Fruit fly (Drosophila melanogaster): ENCODE results near the gene FucTD.
A peak's percentile ranks its signal among the peaks of the same experiment; 100 is the strongest.

Gene FucTD

dm6 chr3L:1442309-1442708 is 26.3 kb downstream of the FucTD start:
- TF ChIP-seq CG6163 (GFP tag; IDR thresholded peaks at IDR 0.05), result peak; percentile 41; the same call in 1 of the 3 replicates
- peak; percentile 22 for TF ChIP-seq lz (GFP tag; optimal IDR thresholded peaks at IDR 0.05)
- TF ChIP-seq Ets21C (GFP tag; optimal IDR thresholded peaks at IDR 0.05), result no peak
- no peak for TF ChIP-seq Eip93F (GFP tag; optimal IDR thresholded peaks at IDR 0.05)
- peak; percentile 20 for TF ChIP-seq pdm3 (GFP tag; optimal IDR thresholded peaks at IDR 0.05)
- TF ChIP-seq Hr39 (GFP tag; optimal IDR thresholded peaks at IDR 0.05), result peak; percentile 38
- no peak for TF ChIP-seq Blimp-1 (GFP tag; optimal IDR thresholded peaks at IDR 0.05)
- TF ChIP-seq CG31627 (GFP tag; optimal IDR thresholded peaks at IDR 0.05), result peak; percentile 36
- peak; percentile 24 for TF ChIP-seq Met (GFP tag; optimal IDR thresholded peaks at IDR 0.05)
- peak; percentile 22 for TF ChIP-seq CG11902 (GFP tag; optimal IDR thresholded peaks at IDR 0.05)
- TF ChIP-seq acj6 (GFP tag; optimal IDR thresholded peaks at IDR 0.05), result no peak
- no peak for TF ChIP-seq CG32006 (GFP tag; optimal IDR thresholded peaks at IDR 0.05)
- peak; percentile 55 for TF ChIP-seq Eip78C (GFP tag)

dm6 chr3L:1442906-1443305 is 26.9 kb downstream of the FucTD start:
- peak; percentile 57 to 72 for TF ChIP-seq ss (GFP tag; optimal IDR thresholded peaks at IDR 0.05)
- peak; percentile 90 for TF ChIP-seq CG6792 (GFP tag; optimal IDR thresholded peaks at IDR 0.05)
- TF ChIP-seq Ets96B (tag; optimal IDR thresholded peaks at IDR 0.05), result peak; percentile 71
- TF ChIP-seq fd59A (GFP tag; optimal IDR thresholded peaks at IDR 0.05), result peak; percentile 59
- no peak for TF ChIP-seq dac (GFP tag; optimal IDR thresholded peaks at IDR 0.05)
- peak; percentile 98 for TF ChIP-seq Met (GFP tag; optimal IDR thresholded peaks at IDR 0.05)
- peak; percentile 95 for TF ChIP-seq Ets21C (GFP tag; optimal IDR thresholded peaks at IDR 0.05)
- TF ChIP-seq dsx (GFP tag; optimal IDR thresholded peaks at IDR 0.05; ENCODE audit: poor library complexity, severe bottlenecking), result peak; percentile 76
- peak; percentile 85 for TF ChIP-seq OdsH (GFP tag; optimal IDR thresholded peaks at IDR 0.05)
- peak; percentile 97 for TF ChIP-seq topi (GFP tag; optimal IDR thresholded peaks at IDR 0.05)
- peak; percentile 58 for TF ChIP-seq CG32006 (GFP tag; optimal IDR thresholded peaks at IDR 0.05)
- TF ChIP-seq CG34406 (GFP tag; optimal IDR thresholded peaks at IDR 0.05), result peak; percentile 90
- TF ChIP-seq fd85E (GFP tag; optimal IDR thresholded peaks at IDR 0.05), result peak; percentile 23
- peak; percentile 55 for TF ChIP-seq spab (GFP tag; optimal IDR thresholded peaks at IDR 0.05)
- TF ChIP-seq Eip93F (GFP tag; optimal IDR thresholded peaks at IDR 0.05), result peak; percentile 97
- peak; percentile 72 for TF ChIP-seq CG10669 (GFP tag; optimal IDR thresholded peaks at IDR 0.05)
- peak; percentile 85 for TF ChIP-seq CG11902 (GFP tag; optimal IDR thresholded peaks at IDR 0.05)
- peak; percentile 58 to 66 for TF ChIP-seq salr (GFP tag; optimal IDR thresholded peaks at IDR 0.05)
- TF ChIP-seq Sox15 (GFP tag; optimal IDR thresholded peaks at IDR 0.05), result peak; percentile 80
- no peak for TF ChIP-seq Hr38 (GFP tag; optimal IDR thresholded peaks at IDR 0.05)
- TF ChIP-seq Blimp-1 (GFP tag; optimal IDR thresholded peaks at IDR 0.05), result peak; percentile 86
- peak; percentile 82 for TF ChIP-seq CG10631 (GFP tag; optimal IDR thresholded peaks at IDR 0.05)
- peak; percentile 99 for TF ChIP-seq svp (GFP tag)
- no peak for TF ChIP-seq CG6276 (GFP tag; optimal IDR thresholded peaks at IDR 0.05)
- TF ChIP-seq esn (GFP tag; optimal IDR thresholded peaks at IDR 0.05), result peak; percentile 98
- peak; percentile 67 for TF ChIP-seq CG7368 (GFP tag; optimal IDR thresholded peaks at IDR 0.05)
- peak; percentile 97 for TF ChIP-seq Eip78C (GFP tag)
- peak; percentile 83 for TF ChIP-seq CG3032 (tag; optimal IDR thresholded peaks at IDR 0.05)
- TF ChIP-seq eg (GFP tag; IDR thresholded peaks at IDR 0.05), result peak; percentile 53; the same call in 2 of the 3 replicates
- TF ChIP-seq CG1621 (tag; optimal IDR thresholded peaks at IDR 0.05), result peak; percentile 41
- TF ChIP-seq CG6854 (GFP tag; optimal IDR thresholded peaks at IDR 0.05), result peak; percentile 93
- no peak for TF ChIP-seq CG11294 (GFP tag; IDR thresholded peaks at IDR 0.05)
- peak; percentile 96 for TF ChIP-seq Sox14 (GFP tag; optimal IDR thresholded peaks at IDR 0.05)
- TF ChIP-seq CG8632 (GFP tag; optimal IDR thresholded peaks at IDR 0.05), result peak; percentile 88
- peak; percentile 76 for TF ChIP-seq net (GFP tag; optimal IDR thresholded peaks at IDR 0.05)
- peak; percentile 63 for TF ChIP-seq CG6808 (GFP tag; optimal IDR thresholded peaks at IDR 0.05)
- TF ChIP-seq acj6 (GFP tag; optimal IDR thresholded peaks at IDR 0.05), result peak; percentile 87
- peak; percentile 81 for TF ChIP-seq achi (GFP tag; optimal IDR thresholded peaks at IDR 0.05)
- peak; percentile 69 for TF ChIP-seq Gug (GFP tag; IDR thresholded peaks at IDR 0.05)
- TF ChIP-seq CG3919 (GFP tag; optimal IDR thresholded peaks at IDR 0.05), result peak; percentile 85
- peak; percentile 61 for TF ChIP-seq CG8119 (GFP tag; IDR thresholded peaks at IDR 0.05)
- peak; percentile 89 for TF ChIP-seq pdm3 (GFP tag; optimal IDR thresholded peaks at IDR 0.05)
- no peak for TF ChIP-seq CG16779 (tag; optimal IDR thresholded peaks at IDR 0.05)
- TF ChIP-seq CG6163 (GFP tag; IDR thresholded peaks at IDR 0.05), result peak; percentile 93
- peak; percentile 37 for TF ChIP-seq Hr4 (GFP tag; optimal IDR thresholded peaks at IDR 0.05)

All from whole organism, prepupa.